Worm (Caenorhabditis elegans) whole organism, L2 larva: ENCODE measurements around the gene T05G5.4.
A peak's percentile ranks its signal among the peaks of the same experiment; 100 is the strongest.

Experiments
- C34F6.9 ChIP-seq: fragments of 150-350 bp; optimal IDR thresholded peaks from 2 replicates; lab custom pipeline; 2014; ENCODE audit warnings: missing biosample characterization, missing genetic modification characterization
- F13H6.1 ChIP-seq: sonication (generic microtip); optimal IDR thresholded peaks from 2 replicates; lab custom pipeline; 2016; ENCODE audit warnings: missing genetic modification characterization, missing compliant biosample characterization
- R02D3.7 ChIP-seq: fragments of 150-350 bp; optimal IDR thresholded peaks from 2 replicates; lab custom pipeline; 2014; ENCODE audit warnings: missing biosample characterization, missing genetic modification characterization
- Y55F3AM.14 ChIP-seq: fragments of 200-800 bp; sonication (Bioruptor generic); optimal IDR thresholded peaks from 2 replicates; lab custom pipeline; 2018; ENCODE audit warnings: mild to moderate bottlenecking, missing genetic modification characterization, missing compliant biosample characterization
- alr-1 ChIP-seq: fragments of 150-350 bp; optimal IDR thresholded peaks from 2 replicates; lab custom pipeline; 2014; ENCODE audit warnings: missing biosample characterization, missing genetic modification characterization
- ama-1 ChIP-seq: fragments of 150-350 bp; optimal IDR thresholded peaks from 2 replicates; lab custom pipeline; 2018; ENCODE audit warnings: inconsistent platforms
- blmp-1 ChIP-seq: sonication (generic microtip); optimal IDR thresholded peaks from 2 replicates; lab custom pipeline; 2017; ENCODE audit warnings: missing genetic modification characterization, mild to moderate bottlenecking, missing compliant biosample characterization, antibody characterized with exemption, moderate library complexity; ENCODE audit not compliant: insufficient read depth
- ceh-16 ChIP-seq: fragments of 150-350 bp; optimal IDR thresholded peaks from 2 replicates; lab custom pipeline; 2014; ENCODE audit warnings: missing biosample characterization, missing genetic modification characterization
- crh-2 ChIP-seq: sonication (generic microtip); optimal IDR thresholded peaks from 2 replicates; lab custom pipeline; 2017; ENCODE audit warnings: missing biosample characterization, missing genetic modification characterization
- egl-27 ChIP-seq: sonication (generic microtip); optimal IDR thresholded peaks from 3 replicates; lab custom pipeline; 2017; ENCODE audit warnings: missing biosample characterization, missing genetic modification reagents, missing genetic modification characterization
- elt-1 ChIP-seq: fragments of 150-350 bp; optimal IDR thresholded peaks from 2 replicates; lab custom pipeline; 2014; ENCODE audit warnings: missing biosample characterization, missing genetic modification characterization
- elt-3 ChIP-seq: sonication (generic microtip); optimal IDR thresholded peaks from 2 replicates; lab custom pipeline; 2017; ENCODE audit warnings: missing biosample characterization, missing genetic modification characterization
- fos-1 ChIP-seq: fragments of 150-350 bp; optimal IDR thresholded peaks from 2 replicates; lab custom pipeline; 2014; ENCODE audit warnings: missing biosample characterization, missing genetic modification characterization
- lin-11 ChIP-seq: fragments of 150-350 bp; sonication (generic microtip); optimal IDR thresholded peaks from 2 replicates; lab custom pipeline; 2014; ENCODE audit warnings: missing biosample characterization, missing genetic modification characterization, inconsistent platforms, mixed read lengths
- lin-13 ChIP-seq: fragments of 150-350 bp; optimal IDR thresholded peaks from 2 replicates; lab custom pipeline; 2014; ENCODE audit warnings: missing biosample characterization, missing genetic modification reagents, missing genetic modification characterization
- lin-39 ChIP-seq: fragments of 150-350 bp; optimal IDR thresholded peaks from 2 replicates; lab custom pipeline; 2014; ENCODE audit warnings: missing biosample characterization, missing genetic modification reagents, missing genetic modification characterization
- lsy-2 ChIP-seq, 2 experiments: fragments of 150-350 bp in 1 of 2; sonication (generic microtip) in 1 of 2; optimal IDR thresholded peaks; 2 replicates each; lab custom pipeline; 2014 to 2017; ENCODE audit warnings: missing biosample characterization in 2 of 2, missing genetic modification characterization in 2 of 2
- mbf-1 ChIP-seq: sonication (generic microtip); optimal IDR thresholded peaks from 2 replicates; lab custom pipeline; 2017; ENCODE audit warnings: missing biosample characterization, missing genetic modification characterization
- nhr-10 ChIP-seq: sonication (generic microtip); optimal IDR thresholded peaks from 2 replicates; lab custom pipeline; 2017; ENCODE audit warnings: missing biosample characterization, missing genetic modification characterization
- nhr-12 ChIP-seq: fragments of 150-350 bp; optimal IDR thresholded peaks from 2 replicates; lab custom pipeline; 2014; ENCODE audit warnings: missing biosample characterization, missing genetic modification characterization
- nhr-129 ChIP-seq: fragments of 150-350 bp; optimal IDR thresholded peaks from 2 replicates; lab custom pipeline; 2014; ENCODE audit warnings: missing biosample characterization, missing genetic modification characterization
- nhr-21 ChIP-seq: fragments of 150-350 bp; optimal IDR thresholded peaks from 2 replicates; lab custom pipeline; 2014; ENCODE audit warnings: missing biosample characterization, missing genetic modification characterization
- nhr-25 ChIP-seq: fragments of 150-350 bp; sonication (generic microtip); optimal IDR thresholded peaks from 3 replicates; lab custom pipeline; 2014; ENCODE audit warnings: missing biosample characterization, missing genetic modification characterization
- nhr-6 ChIP-seq: fragments of 150-350 bp; optimal IDR thresholded peaks from 2 replicates; lab custom pipeline; 2014; ENCODE audit warnings: missing biosample characterization, missing genetic modification characterization
- peb-1 ChIP-seq: fragments of 150-350 bp; optimal IDR thresholded peaks from 2 replicates; lab custom pipeline; 2014; ENCODE audit warnings: missing biosample characterization, missing genetic modification characterization
- sem-4 ChIP-seq: fragments of 150-350 bp; optimal IDR thresholded peaks from 2 replicates; lab custom pipeline; 2014; ENCODE audit warnings: missing biosample characterization, missing genetic modification reagents, missing genetic modification characterization
- sma-3 ChIP-seq: sonication (generic microtip); optimal IDR thresholded peaks from 2 replicates; lab custom pipeline; 2016; ENCODE audit warnings: missing genetic modification reagents, missing genetic modification characterization, missing compliant biosample characterization
- sma-9 ChIP-seq, 2 experiments: fragments of 150-350 bp in 1 of 2; sonication (generic microtip) in 1 of 2; optimal IDR thresholded peaks; 2 replicates each; lab custom pipeline; 2014 to 2016; ENCODE audit warnings: missing genetic modification characterization in 2 of 2, mild to moderate bottlenecking in 1 of 2, missing biosample characterization in 1 of 2, missing compliant biosample characterization in 1 of 2, missing genetic modification reagents in 1 of 2, moderate library complexity in 1 of 2
- snpc-4 ChIP-seq: fragments of 150-350 bp; optimal IDR thresholded peaks from 2 replicates; lab custom pipeline; 2014; ENCODE audit warnings: missing biosample characterization, missing genetic modification characterization
- unc-39 ChIP-seq: fragments of 150-350 bp; optimal IDR thresholded peaks from 2 replicates; lab custom pipeline; 2014; ENCODE audit warnings: missing biosample characterization, missing genetic modification characterization
- unc-55 ChIP-seq: fragments of 150-350 bp; sonication (generic microtip); optimal IDR thresholded peaks from 3 replicates; lab custom pipeline; 2014; ENCODE audit warnings: missing biosample characterization, missing genetic modification reagents, missing genetic modification characterization
- unc-62 ChIP-seq: fragments of 150-350 bp; optimal IDR thresholded peaks from 2 replicates; lab custom pipeline; 2014; ENCODE audit warnings: missing biosample characterization, missing genetic modification reagents, missing genetic modification characterization
- zag-1 ChIP-seq: fragments of 150-350 bp; optimal IDR thresholded peaks from 2 replicates; lab custom pipeline; 2014; ENCODE audit warnings: missing biosample characterization, missing genetic modification characterization
- ztf-1 ChIP-seq: fragments of 200-800 bp; sonication (Bioruptor generic); conservative IDR thresholded peaks from 2 replicates; pipeline ENCODE4 v1.3.6; 2022; ENCODE audit warnings: missing genetic modification characterization, missing compliant biosample characterization
- ztf-11 ChIP-seq: sonication (generic microtip); optimal IDR thresholded peaks from 2 replicates; lab custom pipeline; 2017; ENCODE audit warnings: missing biosample characterization, missing genetic modification characterization
- ztf-4 ChIP-seq: fragments of 150-350 bp; optimal IDR thresholded peaks from 2 replicates; lab custom pipeline; 2014; ENCODE audit warnings: missing biosample characterization, missing genetic modification characterization

The T05G5.4 gene

ce11 chrIII:9765465-9765900, 16.7 kb downstream of the T05G5.4 start (continued):
- peak; percentile 94 for TF ChIP-seq zag-1 (tag; lab: Kevin White, UChicago)
- peak; percentile 96 for TF ChIP-seq fos-1
- peak; percentile 98 for TF ChIP-seq nhr-25 (tag; lab: Kevin White, UChicago)
- TF ChIP-seq blmp-1 (tag; lab: Kevin White, UChicago): peak; percentile 83
- TF ChIP-seq ztf-11 (tag; lab: Kevin White, UChicago): no peak
- peak; percentile 98 for TF ChIP-seq lin-11 (tag; lab: Kevin White, UChicago)
- TF ChIP-seq sma-3 (GFP tag; lab: Kevin White, UChicago): peak; percentile 100
- peak; percentile 96 for TF ChIP-seq egl-27
- no peak for TF ChIP-seq alr-1 (tag; lab: Kevin White, UChicago)
- TF ChIP-seq ztf-1 (GFP tag; lab: Robert Waterston, UW): 0 out of 2 replicates have a peak, but pooled peaks have one; percentile 45
- TF ChIP-seq sem-4 (tag; lab: Kevin White, UChicago): peak; percentile 98
- TF ChIP-seq ceh-16 (tag; lab: Kevin White, UChicago): peak; percentile 99
- peak; percentile 99 for TF ChIP-seq F13H6.1
- TF ChIP-seq ztf-4: peak; percentile 99
- no peak for TF ChIP-seq mbf-1
- TF ChIP-seq, all 48 proteins: peak for 39

- TF ChIP-seq F13H6.1: peak; percentile 22
- TF ChIP-seq peb-1: no peak
- no peak for TF ChIP-seq sma-3 (GFP tag; lab: Kevin White, UChicago)
- peak; percentile 15 for TF ChIP-seq fos-1
- TF ChIP-seq ztf-11 (tag; lab: Kevin White, UChicago): no peak
- no peak for TF ChIP-seq Y55F3AM.14 (GFP tag; lab: Kevin White, UChicago)
- TF ChIP-seq nhr-25 (tag; lab: Kevin White, UChicago): peak; percentile 29
- TF ChIP-seq ztf-4: no peak
- peak; percentile 49 to 78 for TF ChIP-seq lsy-2 (tag; optimal IDR thresholded peaks at IDR 0.05; lab: Kevin White, UChicago)
- peak; percentile 67 for TF ChIP-seq sma-9 (GFP tag; optimal IDR thresholded peaks at IDR 0.05; lab: Kevin White, UChicago)
- TF ChIP-seq sma-9 (tag; optimal IDR thresholded peaks at IDR 0.05; lab: Kevin White, UChicago): no peak
- TF ChIP-seq nhr-21: no peak
- TF ChIP-seq nhr-129 (tag; lab: Kevin White, UChicago): peak; percentile 53
- peak; percentile 67 for TF ChIP-seq crh-2 (tag; lab: Kevin White, UChicago)
- TF ChIP-seq ama-1 (lab: Kevin White, UChicago): no peak
- TF ChIP-seq egl-27: no peak
- TF ChIP-seq C34F6.9 (tag; lab: Kevin White, UChicago): peak; percentile 68
- TF ChIP-seq elt-1 (tag; lab: Kevin White, UChicago): no peak
- no peak for TF ChIP-seq blmp-1 (tag; lab: Kevin White, UChicago)
- peak; percentile 17 for TF ChIP-seq snpc-4 (tag; lab: Kevin White, UChicago)
- no peak for TF ChIP-seq sem-4 (tag; lab: Kevin White, UChicago)
- TF ChIP-seq elt-3 (tag; lab: Kevin White, UChicago): no peak
- peak; percentile 52 for TF ChIP-seq unc-55 (GFP tag; lab: Kevin White, UChicago)
- TF ChIP-seq nhr-6: peak; percentile 14
- TF ChIP-seq, all 48 proteins: peak for 11
Measured at ce11 chrIII:9766175-9766574, 17.4 kb downstream of the T05G5.4 start, which contains the start of gene cbp-1. Gene cbp-1, plus strand, starts transcription at chrIII:9766509.

- TF ChIP-seq ama-1 (lab: Kevin White, UChicago) (no peak), egl-27 (no peak), sma-9 (GFP tag; optimal IDR thresholded peaks at IDR 0.05; lab: Kevin White, UChicago) (no peak), sma-9 (tag; optimal IDR thresholded peaks at IDR 0.05; lab: Kevin White, UChicago) (no peak), F13H6.1 (no peak), lin-13 (no peak), unc-62 (GFP tag; lab: Kevin White, UChicago) (no peak), lin-39 (tag; lab: Kevin White, UChicago) (no peak), nhr-12 (tag; lab: Kevin White, UChicago) (no peak), nhr-6 (no peak)
Measured at ce11 chrIII:9767095-9767494, 18.4 kb downstream of the T05G5.4 start.

- TF ChIP-seq crh-2 (tag; lab: Kevin White, UChicago): no peak
- TF ChIP-seq R02D3.7 (tag; lab: Kevin White, UChicago): no peak
- TF ChIP-seq ztf-11 (tag; lab: Kevin White, UChicago): no peak
- TF ChIP-seq unc-39 (tag; lab: Kevin White, UChicago): no peak
- no peak for TF ChIP-seq nhr-21
- TF ChIP-seq nhr-10 (tag; lab: Kevin White, UChicago): no peak
- TF ChIP-seq Y55F3AM.14 (GFP tag; lab: Kevin White, UChicago): no peak
- TF ChIP-seq zag-1 (tag; lab: Kevin White, UChicago): no peak
Measured at ce11 chrIII:9768023-9768422, 19.3 kb downstream of the T05G5.4 start.
